Worm (Caenorhabditis elegans): ENCODE data around the gene F41E6.15.

DNA sequence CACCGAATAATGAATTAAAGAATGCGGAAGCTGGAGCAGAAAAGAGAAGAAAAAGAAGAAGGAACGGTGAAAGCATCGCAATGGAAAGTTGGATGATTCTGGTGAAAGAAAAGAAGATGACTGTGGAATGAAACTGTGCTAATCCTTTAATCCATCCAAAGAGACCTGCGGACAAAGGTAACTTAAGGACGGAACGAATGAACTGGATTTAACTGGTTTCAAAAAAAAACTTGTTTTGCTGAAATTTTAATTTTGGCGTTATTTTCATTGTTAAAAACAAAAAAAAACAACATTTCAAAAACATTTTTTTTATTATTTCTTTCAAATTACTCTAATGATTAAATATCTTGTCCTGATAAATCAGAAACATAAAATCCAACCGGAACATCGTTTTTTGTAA, 34.4 kb upstream of the F41E6.15 start, which contains the start of gene grl-12:
- TF ChIP-seq ama-1 (optimal IDR thresholded peaks at IDR 0.05), result no peak
- no peak for TF ChIP-seq ceh-9 (tag; optimal IDR thresholded peaks at IDR 0.05)
- TF ChIP-seq ceh-22 (tag; optimal IDR thresholded peaks at IDR 0.05), result no peak

Measured in whole organism, late embryonic.